Fruit fly (Drosophila melanogaster) whole organism, wandering third instar larva: ENCODE data around the gene CG1409.
A peak's percentile ranks its signal among the peaks of the same experiment; 100 is the strongest.

ENCODE experiments used
- Abd-B ChIP-seq: fragments of >200 bp; optimal IDR thresholded peaks from 2 replicates; lab custom pipeline; 2017; ENCODE audit warnings: missing biosample characterization, missing genetic modification characterization
- CG32264 ChIP-seq: fragments of 200-800 bp; sonication (Bioruptor generic); optimal IDR thresholded peaks from 2 replicates; lab custom pipeline; 2016; ENCODE audit warnings: missing biosample characterization, missing genetic modification characterization
- CG9705 ChIP-seq: fragments of 200-800 bp; sonication (Bioruptor generic); optimal IDR thresholded peaks from 2 replicates; lab custom pipeline; 2018; ENCODE audit warnings: missing biosample characterization, mild to moderate bottlenecking, missing genetic modification characterization
- CrebA ChIP-seq: fragments of 200-800 bp; sonication (Bioruptor generic); optimal IDR thresholded peaks from 2 replicates; lab custom pipeline; 2016; ENCODE audit warnings: missing biosample characterization, mild to moderate bottlenecking, missing genetic modification characterization, borderline replicate concordance
- Dfd ChIP-seq: fragments of >200 bp; optimal IDR thresholded peaks from 2 replicates; lab custom pipeline; 2017; ENCODE audit warnings: missing biosample characterization, missing genetic modification characterization
- Dif ChIP-seq: fragments of 200-275, 200-300 bp; sonication (Bioruptor generic); optimal IDR thresholded peaks from 2 replicates; lab custom pipeline; 2018; ENCODE audit warnings: missing biosample characterization, missing genetic modification characterization; ENCODE audit not compliant: partially characterized antibody
- GATAd ChIP-seq: sonication (Bioruptor generic); optimal IDR thresholded peaks from 2 replicates; lab custom pipeline; 2016; ENCODE audit warnings: missing biosample characterization, missing genetic modification characterization
- HLH106 ChIP-seq: fragments of 200-800 bp; optimal IDR thresholded peaks from 3 replicates; lab custom pipeline; 2019; ENCODE audit warnings: missing biosample characterization, mild to moderate bottlenecking, missing genetic modification characterization, moderate library complexity
- Hnf4 ChIP-seq: fragments of 200-800 bp; sonication (Bioruptor generic); optimal IDR thresholded peaks from 2 replicates; lab custom pipeline; 2016; ENCODE audit warnings: missing biosample characterization, mild to moderate bottlenecking, missing genetic modification characterization
- Hr78 ChIP-seq: fragments of >200 bp; optimal IDR thresholded peaks from 2 replicates; lab custom pipeline; 2017; ENCODE audit warnings: missing biosample characterization, missing genetic modification characterization
- Hr83 ChIP-seq: fragments of 200-300 bp; sonication (Bioruptor generic); optimal IDR thresholded peaks from 2 replicates; lab custom pipeline; 2016; ENCODE audit warnings: missing biosample characterization, mild to moderate bottlenecking, missing genetic modification characterization, moderate library complexity; ENCODE audit not compliant: poor library complexity, severe bottlenecking
- Jra ChIP-seq: sonication (Bioruptor generic); optimal IDR thresholded peaks from 2 replicates; lab custom pipeline; 2016; ENCODE audit warnings: missing biosample characterization, missing genetic modification characterization
- Mio ChIP-seq: sonication (Bioruptor generic); optimal IDR thresholded peaks from 2 replicates; lab custom pipeline; 2016; ENCODE audit warnings: missing biosample characterization, missing genetic modification characterization
- Myc ChIP-seq: fragments of >200 bp; optimal IDR thresholded peaks from 2 replicates; lab custom pipeline; 2017
- N ChIP-seq: fragments of >200 bp; optimal IDR thresholded peaks from 2 replicates; lab custom pipeline; 2018; ENCODE audit warnings: missing biosample characterization, missing external identifiers, missing genetic modification characterization
- OdsH ChIP-seq: fragments of 200-800 bp; sonication (Bioruptor generic); optimal IDR thresholded peaks from 2 replicates; lab custom pipeline; 2016; ENCODE audit warnings: missing biosample characterization, mild to moderate bottlenecking, missing genetic modification characterization
- Rel ChIP-seq, 2 experiments: fragments of 200-800 bp; sonication (Bioruptor generic) in 1 of 2; optimal IDR thresholded peaks; 2 replicates in 1 of 2; 3 replicates in 1 of 2; lab custom pipeline; 2016 to 2019; ENCODE audit warnings: mild to moderate bottlenecking in 2 of 2, missing biosample characterization in 2 of 2, missing genetic modification characterization in 2 of 2, moderate library complexity in 1 of 2
- Sp1 ChIP-seq: fragments of 200-800 bp; sonication (Bioruptor generic); optimal IDR thresholded peaks from 3 replicates; lab custom pipeline; 2019; ENCODE audit warnings: missing biosample characterization, mild to moderate bottlenecking, missing genetic modification characterization, moderate library complexity
- Vsx2 ChIP-seq: fragments of 200-300, 225-300 bp; sonication (Bioruptor generic); optimal IDR thresholded peaks from 2 replicates; lab custom pipeline; 2018; ENCODE audit warnings: missing biosample characterization, missing genetic modification characterization; ENCODE audit not compliant: partially characterized antibody
- br ChIP-seq: fragments of 200-800 bp; sonication (Bioruptor generic); optimal IDR thresholded peaks from 2 replicates; lab custom pipeline; 2016; ENCODE audit warnings: missing biosample characterization, missing genetic modification characterization
- brk ChIP-seq: fragments of 200-800 bp; sonication (Bioruptor generic); optimal IDR thresholded peaks from 2 replicates; lab custom pipeline; 2016; ENCODE audit warnings: missing biosample characterization, mild to moderate bottlenecking, missing genetic modification characterization
- dl ChIP-seq, 2 experiments: fragments of 175-275, 200-275 bp in 1 of 2; fragments of 200-275 bp in 1 of 2; sonication (Bioruptor generic); optimal IDR thresholded peaks; lab custom pipeline; 2018; ENCODE audit warnings: mild to moderate bottlenecking in 2 of 2, missing biosample characterization in 2 of 2, missing genetic modification characterization in 2 of 2, moderate library complexity in 2 of 2; ENCODE audit not compliant: partially characterized antibody in 2 of 2, insufficient read depth in 1 of 2
- dmrt93B ChIP-seq: fragments of 200-800 bp; sonication (Bioruptor generic); optimal IDR thresholded peaks from 2 replicates; lab custom pipeline; 2018; ENCODE audit warnings: missing biosample characterization, mild to moderate bottlenecking, missing genetic modification characterization
- dsf ChIP-seq: sonication (Bioruptor generic); optimal IDR thresholded peaks from 2 replicates; lab custom pipeline; 2016; ENCODE audit warnings: missing biosample characterization, missing genetic modification characterization, borderline replicate concordance
- ey ChIP-seq: fragments of 200-800 bp; sonication (Bioruptor generic); optimal IDR thresholded peaks from 2 replicates; lab custom pipeline; 2016; ENCODE audit warnings: missing biosample characterization, missing genetic modification characterization
- foxo ChIP-seq, 2 experiments: fragments of 200-800 bp; sonication (Bioruptor generic); optimal IDR thresholded peaks; 2 replicates in 1 of 2; 3 replicates in 1 of 2; lab custom pipeline; 2016 to 2017; ENCODE audit warnings: missing biosample characterization in 2 of 2, missing genetic modification characterization in 2 of 2
- fru ChIP-seq: fragments of 200-800 bp; sonication (Bioruptor generic); optimal IDR thresholded peaks from 3 replicates; lab custom pipeline; 2016; ENCODE audit warnings: missing biosample characterization, mild to moderate bottlenecking, missing genetic modification characterization
- h ChIP-seq: fragments of 200-800 bp; sonication (Bioruptor generic); optimal IDR thresholded peaks from 3 replicates; lab custom pipeline; 2016; ENCODE audit warnings: missing biosample characterization, mild to moderate bottlenecking, missing genetic modification characterization
- jim ChIP-seq: fragments of 175-275, 200-325 bp; sonication (Bioruptor generic); optimal IDR thresholded peaks from 2 replicates; lab custom pipeline; 2016; ENCODE audit warnings: missing biosample characterization, mild to moderate bottlenecking, missing genetic modification characterization
- lola ChIP-seq: fragments of >200 bp; optimal IDR thresholded peaks from 2 replicates; lab custom pipeline; 2017; ENCODE audit warnings: missing biosample characterization, missing genetic modification characterization
- pan ChIP-seq: fragments of >200 bp; optimal IDR thresholded peaks from 2 replicates; lab custom pipeline; 2017
- psq ChIP-seq: fragments of 200-800 bp; sonication (Bioruptor generic); optimal IDR thresholded peaks from 3 replicates; lab custom pipeline; 2017; ENCODE audit warnings: missing biosample characterization, mild to moderate bottlenecking, missing genetic modification characterization, moderate library complexity
- rgr ChIP-seq: fragments of 200-800 bp; sonication (Bioruptor generic); optimal IDR thresholded peaks from 3 replicates; lab custom pipeline; 2016; ENCODE audit warnings: missing biosample characterization, mild to moderate bottlenecking, missing genetic modification characterization
- sage ChIP-seq: fragments of 200-800 bp; sonication (Bioruptor generic); optimal IDR thresholded peaks from 2 replicates; lab custom pipeline; 2016; ENCODE audit warnings: missing biosample characterization, mild to moderate bottlenecking, missing genetic modification characterization
- sv ChIP-seq: fragments of 200-800 bp; sonication (Bioruptor generic); optimal IDR thresholded peaks from 3 replicates; lab custom pipeline; 2016; ENCODE audit warnings: missing biosample characterization, missing genetic modification characterization
- tai ChIP-seq: sonication (Bioruptor generic); optimal IDR thresholded peaks from 2 replicates; lab custom pipeline; 2016; ENCODE audit warnings: missing biosample characterization, missing genetic modification characterization
- usp ChIP-seq: fragments of >200 bp; optimal IDR thresholded peaks from 2 replicates; lab custom pipeline; 2017; ENCODE audit warnings: missing biosample characterization, missing genetic modification characterization
- woc ChIP-seq: sonication (Bioruptor generic); optimal IDR thresholded peaks from 2 replicates; lab custom pipeline; 2016; ENCODE audit warnings: missing biosample characterization, mild to moderate bottlenecking, missing genetic modification characterization

CG1409 gene

dm6 chrX:7883926-7884325 is 26.0 kb downstream of the CG1409 start, which contains the start of gene Ir7f:
TSS of gene Ir7f (minus strand) at chrX:7884026.
- TF ChIP-seq Mio (no peak), Hr78 (GFP tag; lab: Kevin White, UChicago) (no peak), CG32264 (GFP tag; lab: Kevin White, UChicago) (no peak), rgr (GFP tag; lab: Kevin White, UChicago) (no peak), Abd-B (GFP tag; lab: Kevin White, UChicago) (no peak), CG9705 (GFP tag; lab: Kevin White, UChicago) (no peak), GATAd (GFP tag; lab: Kevin White, UChicago) (no peak), Hr83 (no peak), Myc (lab: Kevin White, UChicago) (no peak), Jra (no peak), sv (GFP tag; lab: Kevin White, UChicago) (no peak), usp (no peak), woc (no peak), dsf (GFP tag; lab: Kevin White, UChicago) (no peak), Rel (GFP tag; optimal IDR thresholded peaks at IDR 0.05; lab: Kevin White, UChicago) (no peak), Rel (tag; optimal IDR thresholded peaks at IDR 0.05; lab: Kevin White, UChicago) (no peak), psq (no peak), Dif (GFP tag; lab: Kevin White, UChicago) (no peak), OdsH (GFP tag; lab: Kevin White, UChicago) (no peak)

dm6 chrX:7884360-7884759 is 26.4 kb downstream of the CG1409 start, which contains the start of gene Ir7g:
TSS of gene Ir7g (plus strand) at chrX:7884660.
- TF ChIP-seq Abd-B (GFP tag; lab: Kevin White, UChicago) = no peak
- no peak for TF ChIP-seq dsf (GFP tag; lab: Kevin White, UChicago)
- no peak for TF ChIP-seq Dif (GFP tag; lab: Kevin White, UChicago)
- no peak for TF ChIP-seq CG9705 (GFP tag; lab: Kevin White, UChicago)

dm6 chrX:7888386-7889024 is 30.5 kb downstream of the CG1409 start, which contains the start of gene Acat1:
TSS of gene Acat1 (minus strand) at chrX:7888785.
- TF ChIP-seq GATAd (GFP tag; lab: Kevin White, UChicago) (peak; percentile 52), Mio (peak; percentile 19), Rel (GFP tag; optimal IDR thresholded peaks at IDR 0.05; lab: Kevin White, UChicago) (no peak), Rel (tag; optimal IDR thresholded peaks at IDR 0.05; lab: Kevin White, UChicago) (no peak), dl (GFP tag; optimal IDR thresholded peaks at IDR 0.05; lab: Kevin White, UChicago; ENCODE audit: insufficient read depth in 1 of 2, partially characterized antibody in 2 of 2) (no peak), Hr83 (peak; percentile 39), HLH106 (peak; percentile 69), dmrt93B (GFP tag; lab: Kevin White, UChicago) (peak; percentile 35), h (peak; percentile 89), CG32264 (GFP tag; lab: Kevin White, UChicago) (peak; percentile 59), N (no peak), Sp1 (peak; percentile 53), usp (no peak), br (GFP tag; lab: Kevin White, UChicago) (peak; percentile 83), Hnf4 (GFP tag; lab: Kevin White, UChicago) (peak; percentile 91), Jra (peak; percentile 86), Abd-B (GFP tag; lab: Kevin White, UChicago) (no peak), Vsx2 (GFP tag; lab: Kevin White, UChicago) (no peak), sage (GFP tag; lab: Kevin White, UChicago) (peak; percentile 77), brk (GFP tag; lab: Kevin White, UChicago) (no peak), Hr78 (GFP tag; lab: Kevin White, UChicago) (no peak), CG9705 (GFP tag; lab: Kevin White, UChicago) (peak; percentile 11), jim (GFP tag; lab: Kevin White, UChicago) (no peak), lola (GFP tag; lab: Kevin White, UChicago) (no peak), CrebA (no peak), fru (GFP tag; lab: Kevin White, UChicago) (peak; percentile 87), ey (GFP tag; lab: Kevin White, UChicago) (peak; percentile 83), foxo (GFP tag; optimal IDR thresholded peaks at IDR 0.05; lab: Kevin White, UChicago) (peak in 1 of 2 experiments; percentile 90), Myc (lab: Kevin White, UChicago) (no peak), Dfd (GFP tag; lab: Kevin White, UChicago) (no peak), dsf (GFP tag; lab: Kevin White, UChicago) (peak; percentile 58), pan (lab: Kevin White, UChicago) (no peak), OdsH (GFP tag; lab: Kevin White, UChicago) (peak; percentile 81), woc (peak; percentile 58), rgr (GFP tag; lab: Kevin White, UChicago) (peak; percentile 89), Dif (GFP tag; lab: Kevin White, UChicago) (no peak), tai (GFP tag; lab: Kevin White, UChicago) (no peak), psq (peak; percentile 80), sv (GFP tag; lab: Kevin White, UChicago) (peak; percentile 34)
